Worm (Caenorhabditis elegans) whole organism, L2 larva: Measurements from ENCODE around the gene ZC518.8.

Experiments used
- C34F6.9 ChIP-seq: fragments of 150-350 bp; optimal IDR thresholded peaks from 2 replicates; lab custom pipeline; 2014; ENCODE audit warnings: missing biosample characterization, missing genetic modification characterization
- F13H6.1 ChIP-seq: sonication (generic microtip); optimal IDR thresholded peaks from 2 replicates; lab custom pipeline; 2016; ENCODE audit warnings: missing genetic modification characterization, missing compliant biosample characterization
- Y55F3AM.14 ChIP-seq: fragments of 200-800 bp; sonication (Bioruptor generic); optimal IDR thresholded peaks from 2 replicates; lab custom pipeline; 2018; ENCODE audit warnings: mild to moderate bottlenecking, missing genetic modification characterization, missing compliant biosample characterization
- ZK546.5 ChIP-seq: sonication (generic microtip); optimal IDR thresholded peaks from 2 replicates; lab custom pipeline; 2017; ENCODE audit warnings: missing biosample characterization, missing genetic modification characterization
- alr-1 ChIP-seq: fragments of 150-350 bp; optimal IDR thresholded peaks from 2 replicates; lab custom pipeline; 2014; ENCODE audit warnings: missing biosample characterization, missing genetic modification characterization
- aly-2 ChIP-seq: fragments of 150-350 bp; optimal IDR thresholded peaks from 2 replicates; lab custom pipeline; 2014; ENCODE audit warnings: missing biosample characterization, missing genetic modification characterization
- ama-1 ChIP-seq: fragments of 150-350 bp; optimal IDR thresholded peaks from 2 replicates; lab custom pipeline; 2018; ENCODE audit warnings: inconsistent platforms
- blmp-1 ChIP-seq: sonication (generic microtip); optimal IDR thresholded peaks from 2 replicates; lab custom pipeline; 2017; ENCODE audit warnings: missing genetic modification characterization, mild to moderate bottlenecking, missing compliant biosample characterization, antibody characterized with exemption, moderate library complexity; ENCODE audit not compliant: insufficient read depth
- ceh-16 ChIP-seq: fragments of 150-350 bp; optimal IDR thresholded peaks from 2 replicates; lab custom pipeline; 2014; ENCODE audit warnings: missing biosample characterization, missing genetic modification characterization
- ceh-82 ChIP-seq: fragments of 150-350 bp; optimal IDR thresholded peaks from 2 replicates; lab custom pipeline; 2014; ENCODE audit warnings: missing biosample characterization, missing genetic modification characterization
- crh-2 ChIP-seq: sonication (generic microtip); optimal IDR thresholded peaks from 2 replicates; lab custom pipeline; 2017; ENCODE audit warnings: missing biosample characterization, missing genetic modification characterization
- dmd-4 ChIP-seq: sonication (generic microtip); optimal IDR thresholded peaks from 2 replicates; lab custom pipeline; 2017; ENCODE audit warnings: missing biosample characterization, missing genetic modification characterization
- egl-27 ChIP-seq: sonication (generic microtip); optimal IDR thresholded peaks from 3 replicates; lab custom pipeline; 2017; ENCODE audit warnings: missing biosample characterization, missing genetic modification reagents, missing genetic modification characterization
- elt-1 ChIP-seq: fragments of 150-350 bp; optimal IDR thresholded peaks from 2 replicates; lab custom pipeline; 2014; ENCODE audit warnings: missing biosample characterization, missing genetic modification characterization
- fos-1 ChIP-seq: fragments of 150-350 bp; optimal IDR thresholded peaks from 2 replicates; lab custom pipeline; 2014; ENCODE audit warnings: missing biosample characterization, missing genetic modification characterization
- lin-11 ChIP-seq: fragments of 150-350 bp; sonication (generic microtip); optimal IDR thresholded peaks from 2 replicates; lab custom pipeline; 2014; ENCODE audit warnings: missing biosample characterization, missing genetic modification characterization, inconsistent platforms, mixed read lengths
- lin-13 ChIP-seq: fragments of 150-350 bp; optimal IDR thresholded peaks from 2 replicates; lab custom pipeline; 2014; ENCODE audit warnings: missing biosample characterization, missing genetic modification reagents, missing genetic modification characterization
- lin-39 ChIP-seq: fragments of 150-350 bp; optimal IDR thresholded peaks from 2 replicates; lab custom pipeline; 2014; ENCODE audit warnings: missing biosample characterization, missing genetic modification reagents, missing genetic modification characterization
- lsy-2 ChIP-seq, 2 experiments: fragments of 150-350 bp in 1 of 2; sonication (generic microtip) in 1 of 2; optimal IDR thresholded peaks; 2 replicates each; lab custom pipeline; 2014 to 2017; ENCODE audit warnings: missing biosample characterization in 2 of 2, missing genetic modification characterization in 2 of 2
- mab-5 ChIP-seq: fragments of 150-350 bp; optimal IDR thresholded peaks from 2 replicates; lab custom pipeline; 2014; ENCODE audit warnings: missing biosample characterization, missing genetic modification characterization
- mbf-1 ChIP-seq: sonication (generic microtip); optimal IDR thresholded peaks from 2 replicates; lab custom pipeline; 2017; ENCODE audit warnings: missing biosample characterization, missing genetic modification characterization
- nhr-11 ChIP-seq: fragments of 150-350 bp; optimal IDR thresholded peaks from 2 replicates; lab custom pipeline; 2014; ENCODE audit warnings: missing biosample characterization, missing genetic modification characterization
- nhr-12 ChIP-seq: fragments of 150-350 bp; optimal IDR thresholded peaks from 2 replicates; lab custom pipeline; 2014; ENCODE audit warnings: missing biosample characterization, missing genetic modification characterization
- nhr-129 ChIP-seq: fragments of 150-350 bp; optimal IDR thresholded peaks from 2 replicates; lab custom pipeline; 2014; ENCODE audit warnings: missing biosample characterization, missing genetic modification characterization
- nhr-21 ChIP-seq: fragments of 150-350 bp; optimal IDR thresholded peaks from 2 replicates; lab custom pipeline; 2014; ENCODE audit warnings: missing biosample characterization, missing genetic modification characterization
- nhr-23 ChIP-seq: fragments of 150-350 bp; optimal IDR thresholded peaks from 2 replicates; lab custom pipeline; 2014; ENCODE audit warnings: missing biosample characterization, missing genetic modification reagents, missing genetic modification characterization
- nhr-237 ChIP-seq: fragments of 150-350 bp; optimal IDR thresholded peaks from 2 replicates; lab custom pipeline; 2014; ENCODE audit warnings: missing biosample characterization, missing genetic modification characterization
- nhr-25 ChIP-seq: fragments of 150-350 bp; sonication (generic microtip); optimal IDR thresholded peaks from 3 replicates; lab custom pipeline; 2014; ENCODE audit warnings: missing biosample characterization, missing genetic modification characterization
- nhr-6 ChIP-seq: fragments of 150-350 bp; optimal IDR thresholded peaks from 2 replicates; lab custom pipeline; 2014; ENCODE audit warnings: missing biosample characterization, missing genetic modification characterization
- nhr-77 ChIP-seq: fragments of 150-350 bp; optimal IDR thresholded peaks from 2 replicates; lab custom pipeline; 2014; ENCODE audit warnings: missing biosample characterization, missing genetic modification characterization
- peb-1 ChIP-seq: fragments of 150-350 bp; optimal IDR thresholded peaks from 2 replicates; lab custom pipeline; 2014; ENCODE audit warnings: missing biosample characterization, missing genetic modification characterization
- sem-4 ChIP-seq: fragments of 150-350 bp; optimal IDR thresholded peaks from 2 replicates; lab custom pipeline; 2014; ENCODE audit warnings: missing biosample characterization, missing genetic modification reagents, missing genetic modification characterization
- skn-1 ChIP-seq: sonication (generic microtip); optimal IDR thresholded peaks from 2 replicates; lab custom pipeline; 2017; ENCODE audit warnings: missing biosample characterization, missing genetic modification characterization
- sma-3 ChIP-seq: sonication (generic microtip); optimal IDR thresholded peaks from 2 replicates; lab custom pipeline; 2016; ENCODE audit warnings: missing genetic modification reagents, missing genetic modification characterization, missing compliant biosample characterization
- snpc-4 ChIP-seq: fragments of 150-350 bp; optimal IDR thresholded peaks from 2 replicates; lab custom pipeline; 2014; ENCODE audit warnings: missing biosample characterization, missing genetic modification characterization
- unc-39 ChIP-seq: fragments of 150-350 bp; optimal IDR thresholded peaks from 2 replicates; lab custom pipeline; 2014; ENCODE audit warnings: missing biosample characterization, missing genetic modification characterization
- unc-55 ChIP-seq: fragments of 150-350 bp; sonication (generic microtip); optimal IDR thresholded peaks from 3 replicates; lab custom pipeline; 2014; ENCODE audit warnings: missing biosample characterization, missing genetic modification reagents, missing genetic modification characterization
- zag-1 ChIP-seq: fragments of 150-350 bp; optimal IDR thresholded peaks from 2 replicates; lab custom pipeline; 2014; ENCODE audit warnings: missing biosample characterization, missing genetic modification characterization
- ztf-1 ChIP-seq: fragments of 200-800 bp; sonication (Bioruptor generic); conservative IDR thresholded peaks from 2 replicates; pipeline ENCODE4 v1.3.6; 2022; ENCODE audit warnings: missing genetic modification characterization, missing compliant biosample characterization
- ztf-11 ChIP-seq: sonication (generic microtip); optimal IDR thresholded peaks from 2 replicates; lab custom pipeline; 2017; ENCODE audit warnings: missing biosample characterization, missing genetic modification characterization
- ztf-4 ChIP-seq: fragments of 150-350 bp; optimal IDR thresholded peaks from 2 replicates; lab custom pipeline; 2014; ENCODE audit warnings: missing biosample characterization, missing genetic modification characterization

The ZC518.8 gene

DNA sequence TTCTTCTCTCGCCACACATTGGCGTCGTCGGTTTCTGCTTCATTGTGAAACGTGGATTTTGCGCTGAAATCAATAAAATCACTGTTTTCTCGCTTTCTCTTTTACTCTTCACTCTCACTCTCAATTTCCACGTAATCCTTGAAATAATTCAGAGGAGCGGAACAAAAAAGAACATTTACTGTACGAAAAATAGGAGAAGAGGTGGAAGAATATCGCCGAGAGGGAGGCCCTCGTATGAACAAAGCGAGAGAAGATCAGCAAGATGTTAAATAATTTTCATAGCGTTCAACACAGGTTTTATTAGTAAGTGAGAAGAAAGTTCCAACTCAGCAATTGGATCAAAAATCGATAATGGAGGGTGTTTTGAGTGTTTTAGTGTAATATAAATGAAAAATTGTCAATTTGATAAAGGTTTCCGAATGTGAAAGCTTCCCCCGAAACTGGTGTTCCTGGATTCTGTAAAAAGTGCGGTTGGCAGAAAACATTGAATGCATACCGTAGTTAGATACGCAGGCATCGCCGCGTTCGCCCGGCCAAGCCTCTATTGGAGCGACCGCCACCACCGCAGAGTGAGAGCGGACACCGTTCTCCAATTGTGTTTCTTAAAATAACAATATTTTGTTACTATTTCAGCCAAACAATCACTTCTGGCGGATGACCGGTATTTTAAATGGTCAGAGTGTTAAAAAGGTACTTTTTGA lies at the start of gene ZC518.8, which contains the start of gene ccr-4:
Gene ZC518.8 (minus strand): TSS at position 517 of the 701 bp plus-strand sequence.
Gene ccr-4 (plus strand): TSS at position 151 of the 701 bp plus-strand sequence.
- TF ChIP-seq lin-11 (tag; lab: Kevin White, UChicago) (no peak), sma-3 (GFP tag; lab: Kevin White, UChicago) (no peak), ceh-82 (tag; lab: Kevin White, UChicago) (no peak), egl-27 (tag; lab: Kevin White, UChicago) (no peak), lsy-2 (tag; optimal IDR thresholded peaks at IDR 0.05; lab: Kevin White, UChicago) (peak in 1 of 2 experiments; percentile 88), ztf-1 (no peak), lin-39 (tag; lab: Kevin White, UChicago) (no peak), nhr-129 (tag; lab: Kevin White, UChicago) (peak; percentile 32), nhr-25 (tag; lab: Kevin White, UChicago) (no peak)

DNA sequence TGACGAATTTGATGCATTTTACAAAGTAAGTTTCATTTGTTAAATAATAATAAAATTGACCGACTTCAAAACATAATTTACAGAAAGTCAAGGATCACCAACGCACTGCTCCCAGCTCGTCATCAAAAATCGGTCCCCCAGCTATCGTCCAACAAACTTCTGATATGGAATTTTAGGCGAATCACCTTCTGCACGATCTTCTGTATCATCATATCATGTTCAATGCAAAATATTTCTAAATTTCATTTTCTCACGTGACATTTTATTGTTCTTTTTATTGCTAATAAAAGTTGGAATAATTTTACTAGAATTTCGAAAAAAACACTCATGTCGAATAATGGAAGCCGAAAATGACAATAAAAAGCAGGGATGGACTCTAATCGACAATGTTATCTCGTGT lies 48.5 kb upstream of the ZC518.8 start, which contains the start of gene acl-13:
Gene acl-13 (plus strand): TSS at position 301 of the 400 bp plus-strand sequence.
- TF ChIP-seq ztf-1 (no peak), ama-1 (lab: Kevin White, UChicago) (no peak), ztf-11 (tag; lab: Kevin White, UChicago) (no peak), nhr-23 (tag; lab: Kevin White, UChicago) (no peak), C34F6.9 (tag; lab: Kevin White, UChicago) (no peak), aly-2 (tag; lab: Kevin White, UChicago) (no peak), elt-1 (no peak), ceh-16 (tag; lab: Kevin White, UChicago) (no peak), fos-1 (tag; lab: Kevin White, UChicago) (no peak), egl-27 (tag; lab: Kevin White, UChicago) (no peak), nhr-237 (tag; lab: Kevin White, UChicago) (no peak), unc-39 (tag; lab: Kevin White, UChicago) (no peak), F13H6.1 (tag; lab: Kevin White, UChicago) (no peak), nhr-21 (tag; lab: Kevin White, UChicago) (no peak), zag-1 (tag; lab: Kevin White, UChicago) (no peak), ZK546.5 (no peak), dmd-4 (tag; lab: Kevin White, UChicago) (no peak), blmp-1 (tag; lab: Kevin White, UChicago) (no peak), mab-5 (no peak)
- TF ChIP-seq, all 48 proteins: peak for 0

DNA sequence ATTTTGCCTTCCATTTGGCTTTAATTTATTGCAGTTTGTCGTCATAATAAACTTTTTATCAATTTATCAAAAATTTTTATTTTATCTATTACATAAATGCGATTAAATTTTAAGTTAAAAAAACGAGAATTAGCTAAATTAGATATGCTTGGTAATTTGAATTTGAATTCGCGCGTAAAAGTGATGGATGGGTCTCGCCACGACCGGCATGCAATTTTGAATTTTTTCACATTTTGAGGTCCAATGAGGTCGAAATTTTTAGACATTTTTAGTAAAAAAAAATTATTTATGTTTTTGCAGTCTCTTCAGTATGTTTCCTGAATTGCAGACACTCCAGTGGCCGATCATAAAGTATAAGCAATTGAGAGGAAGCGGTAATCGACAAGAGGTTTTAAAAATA lies 46.9 kb upstream of the ZC518.8 start, which contains the start of gene dsb-1:
Gene dsb-1 (plus strand): TSS at position 301 of the 400 bp plus-strand sequence.
- TF ChIP-seq crh-2 (tag; lab: Kevin White, UChicago), result no peak
- no peak for TF ChIP-seq elt-1
- TF ChIP-seq sma-3 (GFP tag; lab: Kevin White, UChicago), result no peak
- no peak for TF ChIP-seq F13H6.1 (tag; lab: Kevin White, UChicago)
- TF ChIP-seq C34F6.9 (tag; lab: Kevin White, UChicago), result no peak
- TF ChIP-seq lin-13 (GFP tag; lab: Kevin White, UChicago), result no peak
- no peak for TF ChIP-seq ZK546.5
- no peak for TF ChIP-seq lin-11 (tag; lab: Kevin White, UChicago)
- TF ChIP-seq nhr-23 (tag; lab: Kevin White, UChicago), result no peak

DNA sequence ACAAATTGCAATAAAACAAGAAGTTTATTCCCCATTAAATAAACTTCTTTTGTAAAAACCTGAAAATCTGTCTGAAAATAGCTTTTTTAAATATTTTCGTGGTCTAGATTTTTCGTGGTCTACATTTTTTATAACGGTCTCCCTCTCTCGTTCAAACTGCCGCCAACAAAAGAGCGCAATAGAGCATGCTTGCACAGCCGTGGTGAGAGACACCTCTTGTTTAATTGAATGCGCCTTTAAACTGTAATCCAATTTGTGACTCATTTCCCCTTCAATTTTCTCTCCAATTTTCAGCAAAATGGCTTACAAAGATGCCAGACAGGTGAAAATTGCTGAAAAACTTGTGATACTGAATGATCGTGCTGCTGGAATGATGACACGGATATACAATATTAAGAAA lies 42.4 kb upstream of the ZC518.8 start, which contains the start of gene gex-3:
Gene gex-3 (plus strand): TSS at position 295 of the 400 bp plus-strand sequence.
- TF ChIP-seq snpc-4 (tag; lab: Kevin White, UChicago) (no peak), sem-4 (tag; lab: Kevin White, UChicago) (peak; percentile 72), ama-1 (lab: Kevin White, UChicago) (peak; percentile 56), ztf-11 (tag; lab: Kevin White, UChicago) (no peak), unc-39 (tag; lab: Kevin White, UChicago) (no peak), blmp-1 (tag; lab: Kevin White, UChicago) (no peak), nhr-25 (tag; lab: Kevin White, UChicago) (peak; percentile 71), nhr-11 (tag; lab: Kevin White, UChicago) (no peak), lin-11 (tag; lab: Kevin White, UChicago) (peak; percentile 79), F13H6.1 (tag; lab: Kevin White, UChicago) (peak; percentile 48), unc-55 (GFP tag; lab: Kevin White, UChicago) (peak; percentile 97), nhr-12 (no peak), ZK546.5 (peak; percentile 73), nhr-77 (tag; lab: Kevin White, UChicago) (no peak), elt-1 (no peak), ztf-1 (no peak), alr-1 (tag; lab: Kevin White, UChicago) (no peak), lsy-2 (tag; optimal IDR thresholded peaks at IDR 0.05; lab: Kevin White, UChicago) (peak; percentile 78 to 95), ceh-16 (tag; lab: Kevin White, UChicago) (peak; percentile 45), dmd-4 (tag; lab: Kevin White, UChicago) (no peak), aly-2 (tag; lab: Kevin White, UChicago) (no peak), nhr-21 (tag; lab: Kevin White, UChicago) (peak; percentile 65), lin-13 (GFP tag; lab: Kevin White, UChicago) (peak; percentile 91), skn-1 (tag; lab: Kevin White, UChicago) (no peak), crh-2 (tag; lab: Kevin White, UChicago) (peak; percentile 87), sma-3 (GFP tag; lab: Kevin White, UChicago) (peak; percentile 64), ztf-4 (tag; lab: Kevin White, UChicago) (peak; percentile 64), nhr-6 (tag; lab: Kevin White, UChicago) (no peak), mbf-1 (tag; lab: Kevin White, UChicago) (no peak), zag-1 (tag; lab: Kevin White, UChicago) (peak; percentile 63), Y55F3AM.14 (GFP tag; lab: Kevin White, UChicago) (no peak), C34F6.9 (tag; lab: Kevin White, UChicago) (peak; percentile 85), lin-39 (tag; lab: Kevin White, UChicago) (no peak), nhr-129 (tag; lab: Kevin White, UChicago) (peak; percentile 99), peb-1 (tag; lab: Kevin White, UChicago) (no peak), egl-27 (tag; lab: Kevin White, UChicago) (peak; percentile 12)
